Fruit fly (Drosophila melanogaster): ENCODE measurements around the gene CG8042.

- TF ChIP-seq CG15336 (GFP tag; IDR thresholded peaks at IDR 0.05) (no peak), salr (GFP tag; optimal IDR thresholded peaks at IDR 0.05) (no peak), CG34406 (GFP tag; optimal IDR thresholded peaks at IDR 0.05) (no peak), Smox (GFP tag; optimal IDR thresholded peaks at IDR 0.05) (no peak), CG8319 (GFP tag; optimal IDR thresholded peaks at IDR 0.05) (no peak)
Measured at dm6 chr3L:7958083-7958482, 16.7 kb downstream of the CG8042 start.

Data from whole organism, prepupa.